Worm (Caenorhabditis elegans): ENCODE results near the gene fzy-1.

ce11 chrII:5500470-5500869 is at the start of gene fzy-1:
- no peak for TF ChIP-seq tbx-37 (GFP tag; conservative IDR thresholded peaks at IDR 0.05)
- no peak for TF ChIP-seq tbx-11 (GFP tag; IDR thresholded peaks at IDR 0.05)
- no peak for TF ChIP-seq ama-1 (optimal IDR thresholded peaks at IDR 0.05)
- TF ChIP-seq ets-7 (tag; optimal IDR thresholded peaks at IDR 0.05) = no peak
- no peak for TF ChIP-seq sea-1 (GFP tag; conservative IDR thresholded peaks at IDR 0.05)
- TF ChIP-seq aly-1 (tag; optimal IDR thresholded peaks at IDR 0.05) = no peak
- no peak for TF ChIP-seq flt-1 (GFP tag; IDR thresholded peaks at IDR 0.05)
- no peak for TF ChIP-seq ceh-36 (tag; optimal IDR thresholded peaks at IDR 0.05)
